Worm (Caenorhabditis elegans) whole organism, early embryonic: Measurements from ENCODE around the gene let-765.

Source experiments
- B0310.2 ChIP-seq: sonication (generic microtip); optimal IDR thresholded peaks from 2 replicates; lab custom pipeline; 2016; ENCODE audit warnings: mild to moderate bottlenecking, missing genetic modification characterization, missing compliant biosample characterization
- F13C5.2 ChIP-seq: sonication (generic microtip); optimal IDR thresholded peaks from 2 replicates; lab custom pipeline; 2017; ENCODE audit warnings: mild to moderate bottlenecking, missing genetic modification characterization, inconsistent platforms, missing compliant biosample characterization
- aly-1 ChIP-seq: sonication (generic microtip); optimal IDR thresholded peaks from 2 replicates; lab custom pipeline; 2016; ENCODE audit warnings: missing genetic modification characterization, missing compliant biosample characterization
- ama-1 ChIP-seq: fragments of 150-350 bp; optimal IDR thresholded peaks from 2 replicates; lab custom pipeline; 2014
- ceh-13 ChIP-seq: fragments of 200-800 bp; sonication (Bioruptor generic); optimal IDR thresholded peaks from 2 replicates; lab custom pipeline; 2018; ENCODE audit warnings: mild to moderate bottlenecking, missing genetic modification characterization, missing compliant biosample characterization
- ceh-36 ChIP-seq: sonication (generic microtip); optimal IDR thresholded peaks from 2 replicates; lab custom pipeline; 2016; ENCODE audit warnings: missing genetic modification characterization, inconsistent platforms, missing compliant biosample characterization
- ets-7 ChIP-seq: sonication (generic microtip); optimal IDR thresholded peaks from 2 replicates; lab custom pipeline; 2016; ENCODE audit warnings: missing genotype, missing genetic modification characterization, missing compliant biosample characterization
- flt-1 ChIP-seq: fragments of 200-800 bp; sonication (Bioruptor generic); IDR thresholded peaks from 2 replicates; pipeline ENCODE4 v1.3.6; 2022; ENCODE audit warnings: missing genetic modification characterization, missing compliant biosample characterization
- hmbx-1 ChIP-seq: sonication (generic microtip); optimal IDR thresholded peaks from 2 replicates; lab custom pipeline; 2016; ENCODE audit warnings: mild to moderate bottlenecking, missing genetic modification characterization, missing compliant biosample characterization
- hmg-4 ChIP-seq: fragments of 200-800 bp; sonication (Bioruptor generic); optimal IDR thresholded peaks from 2 replicates; lab custom pipeline; 2018; ENCODE audit warnings: mild to moderate bottlenecking, missing genetic modification characterization, missing compliant biosample characterization
- hnd-1 ChIP-seq: sonication (generic microtip); optimal IDR thresholded peaks from 2 replicates; lab custom pipeline; 2016; ENCODE audit warnings: missing genetic modification characterization, missing compliant biosample characterization
- pes-1 ChIP-seq: fragments of 200-800 bp; sonication (Bioruptor generic); IDR thresholded peaks from 2 replicates; pipeline ENCODE4 v1.3.6; 2022; ENCODE audit warnings: missing genetic modification reagents, missing genetic modification characterization, missing compliant biosample characterization
- scrt-1 ChIP-seq: fragments of 200-800 bp; sonication (Bioruptor generic); IDR thresholded peaks from 2 replicates; pipeline ENCODE4 v1.3.6; 2022; ENCODE audit warnings: missing genetic modification characterization, missing compliant biosample characterization
- sea-1 ChIP-seq: fragments of 200-800 bp; sonication (Bioruptor generic); conservative IDR thresholded peaks from 2 replicates; pipeline ENCODE4 v1.3.6; 2022; ENCODE audit warnings: missing genetic modification characterization, missing compliant biosample characterization
- tbx-11 ChIP-seq: fragments of 200-800 bp; sonication (Bioruptor generic); IDR thresholded peaks from 2 replicates; pipeline ENCODE4 v1.3.6; 2022; ENCODE audit warnings: missing genetic modification characterization, missing compliant biosample characterization
- tbx-37 ChIP-seq: fragments of 200-800 bp; sonication (Bioruptor generic); conservative IDR thresholded peaks from 2 replicates; pipeline ENCODE4 v1.3.6; 2022; ENCODE audit warnings: missing genetic modification reagents, missing genetic modification characterization, missing compliant biosample characterization
- tra-4 ChIP-seq: sonication (generic microtip); optimal IDR thresholded peaks from 2 replicates; lab custom pipeline; 2017; ENCODE audit warnings: missing genetic modification characterization, missing compliant biosample characterization

let-765 gene

DNA sequence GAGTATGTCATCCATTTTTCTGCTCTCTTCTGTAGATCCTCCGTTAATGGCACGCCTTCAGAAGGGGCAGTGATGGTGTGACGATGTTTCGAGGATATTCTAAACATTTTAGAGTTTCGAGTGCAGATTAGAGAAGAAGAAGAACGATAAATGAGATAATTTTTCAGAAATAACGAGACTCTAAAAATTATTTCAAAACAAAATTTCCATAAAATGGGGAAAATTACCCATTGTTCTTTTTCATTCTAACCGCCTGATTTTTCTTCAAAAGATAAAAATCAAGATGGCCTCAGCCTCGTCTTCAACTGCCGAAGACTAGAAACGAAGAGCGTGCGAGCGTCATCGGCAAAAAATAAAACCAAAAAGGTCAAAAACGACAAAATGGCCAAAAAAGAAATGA lies at the start of gene let-765:
TSS of gene let-765 (minus strand) at position 101 of the 400 bp plus-strand sequence.
- no peak for TF ChIP-seq sea-1 (GFP tag; lab: Robert Waterston, UW)
- no peak for TF ChIP-seq aly-1
- no peak for TF ChIP-seq ama-1 (lab: Kevin White, UChicago)
- TF ChIP-seq F13C5.2 (tag; lab: Kevin White, UChicago): no peak
- TF ChIP-seq tra-4 (tag; lab: Kevin White, UChicago): no peak
- no peak for TF ChIP-seq tbx-37 (GFP tag; lab: Robert Waterston, UW)
- no peak for TF ChIP-seq hmbx-1 (tag; lab: Kevin White, UChicago)
- no peak for TF ChIP-seq scrt-1
- TF ChIP-seq B0310.2 (tag; lab: Kevin White, UChicago): no peak
- no peak for TF ChIP-seq hnd-1 (tag; lab: Kevin White, UChicago)

DNA sequence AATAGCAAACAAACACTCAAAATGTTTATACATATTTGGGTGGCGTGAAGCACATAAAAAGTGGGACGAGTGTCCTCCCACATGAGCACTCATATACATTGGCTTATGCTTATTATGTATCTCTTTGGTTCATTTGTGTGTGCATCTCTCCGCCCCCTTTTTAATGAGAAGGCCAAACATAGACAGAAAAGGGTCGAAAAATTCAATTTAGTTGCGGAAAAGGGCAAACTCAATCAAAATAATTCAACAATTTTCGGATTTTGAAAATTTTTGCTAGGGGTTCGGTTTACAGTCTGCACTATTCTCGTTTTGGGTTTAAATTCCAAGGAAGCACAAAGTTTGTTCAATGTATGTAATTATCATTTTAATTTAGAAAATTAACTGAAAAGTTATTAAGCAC lies 46.6 kb upstream of the let-765 start:
- no peak for TF ChIP-seq flt-1 (GFP tag; lab: Robert Waterston, UW)
- TF ChIP-seq hmg-4 (GFP tag; lab: Kevin White, UChicago): no peak
- no peak for TF ChIP-seq pes-1 (GFP tag; lab: Robert Waterston, UW)
- TF ChIP-seq hmbx-1 (tag; lab: Kevin White, UChicago): no peak
- TF ChIP-seq ets-7 (tag; lab: Kevin White, UChicago): no peak
- no peak for TF ChIP-seq tra-4 (tag; lab: Kevin White, UChicago)
- TF ChIP-seq ceh-36 (tag; lab: Kevin White, UChicago): no peak

DNA sequence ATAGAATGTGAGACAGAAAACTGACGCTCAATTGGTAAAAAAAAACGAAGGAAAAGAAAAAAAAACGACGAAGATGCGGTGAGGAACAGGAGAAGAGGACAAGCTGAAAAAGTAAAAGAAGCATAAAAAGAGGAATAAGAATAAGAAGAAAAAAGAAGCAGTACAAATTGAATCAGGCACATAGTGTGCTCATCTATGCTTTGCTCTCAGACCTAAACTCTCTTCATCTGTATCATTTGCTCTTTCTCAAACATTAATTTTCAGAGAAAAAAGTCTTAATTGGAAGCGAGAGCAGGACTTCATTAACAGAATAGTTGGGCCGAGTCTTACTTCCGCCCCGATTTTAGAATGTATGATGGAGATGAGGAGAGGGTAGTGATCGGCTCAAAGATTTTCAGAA lies 45.9 kb upstream of the let-765 start:
- TF ChIP-seq hnd-1 (tag; lab: Kevin White, UChicago): no peak
- TF ChIP-seq tbx-11 (GFP tag; lab: Robert Waterston, UW): no peak
- TF ChIP-seq hmbx-1 (tag; lab: Kevin White, UChicago): no peak
- no peak for TF ChIP-seq tra-4 (tag; lab: Kevin White, UChicago)
- TF ChIP-seq ama-1 (lab: Kevin White, UChicago): no peak
- no peak for TF ChIP-seq pes-1 (GFP tag; lab: Robert Waterston, UW)
- no peak for TF ChIP-seq ceh-13 (GFP tag; lab: Kevin White, UChicago)
- TF ChIP-seq sea-1 (GFP tag; lab: Robert Waterston, UW): no peak
- no peak for TF ChIP-seq F13C5.2 (tag; lab: Kevin White, UChicago)
- TF ChIP-seq B0310.2 (tag; lab: Kevin White, UChicago): no peak
- TF ChIP-seq ets-7 (tag; lab: Kevin White, UChicago): no peak

DNA sequence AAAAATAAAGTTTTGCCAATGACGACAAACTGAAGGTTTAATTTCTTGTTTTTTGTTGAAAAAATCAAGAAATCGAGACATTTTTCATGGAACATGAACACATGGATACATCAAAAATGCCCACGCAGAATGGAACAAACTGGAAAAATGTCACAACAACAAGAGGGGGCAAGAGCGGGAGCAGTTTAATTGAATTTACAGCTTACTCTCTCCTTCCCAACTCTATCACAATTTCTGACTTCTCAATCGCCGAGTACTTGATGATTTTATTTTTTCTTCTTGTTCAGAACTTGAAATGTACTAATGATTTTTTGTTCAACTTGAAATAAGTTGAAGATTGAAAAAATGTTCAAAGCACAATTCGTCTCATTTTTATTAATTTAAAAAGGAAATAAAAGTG lies 44.3 kb upstream of the let-765 start:
- TF ChIP-seq sea-1 (GFP tag; lab: Robert Waterston, UW) (no peak), tbx-37 (GFP tag; lab: Robert Waterston, UW) (no peak), ama-1 (lab: Kevin White, UChicago) (no peak), tbx-11 (GFP tag; lab: Robert Waterston, UW) (no peak), ceh-36 (tag; lab: Kevin White, UChicago) (no peak), hmbx-1 (tag; lab: Kevin White, UChicago) (no peak), B0310.2 (tag; lab: Kevin White, UChicago) (no peak), ets-7 (tag; lab: Kevin White, UChicago) (no peak), pes-1 (GFP tag; lab: Robert Waterston, UW) (no peak), flt-1 (GFP tag; lab: Robert Waterston, UW) (no peak), hnd-1 (tag; lab: Kevin White, UChicago) (no peak), F13C5.2 (tag; lab: Kevin White, UChicago) (no peak), scrt-1 (no peak), ceh-13 (GFP tag; lab: Kevin White, UChicago) (no peak)

DNA sequence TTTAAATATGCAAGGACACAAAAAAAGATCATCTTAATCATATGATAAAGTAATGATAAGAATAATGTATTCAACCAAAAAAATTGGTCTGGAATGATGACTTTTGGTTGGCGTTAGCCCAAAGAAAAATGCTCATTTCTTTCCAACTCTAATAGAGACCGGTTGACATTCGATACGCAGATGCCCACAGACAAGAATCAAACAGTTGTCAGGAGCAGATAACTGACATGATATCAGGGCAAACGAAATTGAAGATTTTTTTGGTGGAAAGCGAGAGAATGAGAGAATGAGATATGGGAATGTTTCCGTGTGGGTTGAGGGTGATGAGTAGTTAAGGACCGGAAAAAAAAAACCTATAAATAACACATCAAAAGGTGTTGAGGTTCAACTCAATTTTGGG lies 38.1 kb upstream of the let-765 start:
- TF ChIP-seq ceh-36 (tag; lab: Kevin White, UChicago) (no peak), B0310.2 (tag; lab: Kevin White, UChicago) (no peak), scrt-1 (no peak), pes-1 (GFP tag; lab: Robert Waterston, UW) (no peak), tbx-11 (GFP tag; lab: Robert Waterston, UW) (no peak), sea-1 (GFP tag; lab: Robert Waterston, UW) (no peak), ama-1 (lab: Kevin White, UChicago) (no peak), aly-1 (no peak)

DNA sequence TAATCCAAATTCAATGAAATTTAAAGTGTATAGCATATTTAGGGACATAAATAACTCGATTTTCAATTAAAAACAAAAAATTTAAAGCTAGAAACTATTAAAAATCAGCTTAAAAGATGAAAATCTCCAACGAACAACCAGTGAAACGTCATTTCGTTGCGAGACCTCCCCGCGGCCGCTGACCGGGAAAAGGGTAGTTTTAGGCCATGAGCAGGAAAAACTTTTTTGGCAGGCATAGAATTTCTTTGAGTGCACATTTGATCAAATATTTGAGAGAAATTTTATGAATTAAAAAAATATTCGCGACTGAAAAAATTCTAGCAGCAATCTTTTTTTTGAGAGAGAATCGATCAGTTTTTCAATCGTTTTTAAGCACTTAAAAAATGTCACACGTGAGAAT lies 24.3 kb upstream of the let-765 start:
- TF ChIP-seq hmbx-1 (tag; lab: Kevin White, UChicago) (no peak), flt-1 (GFP tag; lab: Robert Waterston, UW) (no peak), F13C5.2 (tag; lab: Kevin White, UChicago) (no peak), B0310.2 (tag; lab: Kevin White, UChicago) (no peak), sea-1 (GFP tag; lab: Robert Waterston, UW) (no peak), tbx-11 (GFP tag; lab: Robert Waterston, UW) (no peak), hnd-1 (tag; lab: Kevin White, UChicago) (no peak), hmg-4 (GFP tag; lab: Kevin White, UChicago) (no peak), ceh-36 (tag; lab: Kevin White, UChicago) (no peak), pes-1 (GFP tag; lab: Robert Waterston, UW) (no peak), tbx-37 (GFP tag; lab: Robert Waterston, UW) (no peak), ceh-13 (GFP tag; lab: Kevin White, UChicago) (no peak), ets-7 (tag; lab: Kevin White, UChicago) (no peak), tra-4 (tag; lab: Kevin White, UChicago) (no peak), aly-1 (no peak)

DNA sequence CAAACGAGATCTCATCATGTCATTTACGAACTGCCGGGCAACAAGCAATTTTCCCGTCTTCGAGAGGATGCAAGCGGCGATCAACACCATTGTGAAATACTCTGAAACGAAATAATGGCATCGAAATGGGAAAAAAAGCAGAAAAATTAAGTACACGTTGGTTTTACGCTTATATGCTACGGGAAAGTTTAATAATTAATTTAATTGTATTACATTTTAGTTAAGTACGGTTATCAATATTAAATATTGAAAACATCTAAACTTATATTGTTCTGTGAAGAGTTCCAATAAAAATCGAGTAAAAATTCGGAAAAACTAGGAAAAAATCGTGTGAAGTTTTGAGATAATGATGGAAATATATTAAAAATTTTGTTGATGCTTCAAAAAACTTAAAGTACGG lies 23.9 kb upstream of the let-765 start, which contains the start of gene copd-1:
TSS of gene copd-1 (minus strand) at position 101 of the 400 bp plus-strand sequence.
- TF ChIP-seq B0310.2 (tag; lab: Kevin White, UChicago): no peak
- no peak for TF ChIP-seq ceh-36 (tag; lab: Kevin White, UChicago)
- no peak for TF ChIP-seq flt-1 (GFP tag; lab: Robert Waterston, UW)
- TF ChIP-seq scrt-1: no peak
- no peak for TF ChIP-seq ama-1 (lab: Kevin White, UChicago)
- no peak for TF ChIP-seq hmbx-1 (tag; lab: Kevin White, UChicago)
- TF ChIP-seq ceh-13 (GFP tag; lab: Kevin White, UChicago): no peak
- TF ChIP-seq ets-7 (tag; lab: Kevin White, UChicago): no peak
- no peak for TF ChIP-seq tra-4 (tag; lab: Kevin White, UChicago)
- TF ChIP-seq F13C5.2 (tag; lab: Kevin White, UChicago): no peak
- no peak for TF ChIP-seq tbx-37 (GFP tag; lab: Robert Waterston, UW)
- no peak for TF ChIP-seq hnd-1 (tag; lab: Kevin White, UChicago)
- no peak for TF ChIP-seq pes-1 (GFP tag; lab: Robert Waterston, UW)
- no peak for TF ChIP-seq sea-1 (GFP tag; lab: Robert Waterston, UW)
- no peak for TF ChIP-seq aly-1
- no peak for TF ChIP-seq tbx-11 (GFP tag; lab: Robert Waterston, UW)
- no peak for TF ChIP-seq hmg-4 (GFP tag; lab: Kevin White, UChicago)
